Worm (Caenorhabditis elegans): Measurements from ENCODE around the gene T27E4.7.

DNA sequence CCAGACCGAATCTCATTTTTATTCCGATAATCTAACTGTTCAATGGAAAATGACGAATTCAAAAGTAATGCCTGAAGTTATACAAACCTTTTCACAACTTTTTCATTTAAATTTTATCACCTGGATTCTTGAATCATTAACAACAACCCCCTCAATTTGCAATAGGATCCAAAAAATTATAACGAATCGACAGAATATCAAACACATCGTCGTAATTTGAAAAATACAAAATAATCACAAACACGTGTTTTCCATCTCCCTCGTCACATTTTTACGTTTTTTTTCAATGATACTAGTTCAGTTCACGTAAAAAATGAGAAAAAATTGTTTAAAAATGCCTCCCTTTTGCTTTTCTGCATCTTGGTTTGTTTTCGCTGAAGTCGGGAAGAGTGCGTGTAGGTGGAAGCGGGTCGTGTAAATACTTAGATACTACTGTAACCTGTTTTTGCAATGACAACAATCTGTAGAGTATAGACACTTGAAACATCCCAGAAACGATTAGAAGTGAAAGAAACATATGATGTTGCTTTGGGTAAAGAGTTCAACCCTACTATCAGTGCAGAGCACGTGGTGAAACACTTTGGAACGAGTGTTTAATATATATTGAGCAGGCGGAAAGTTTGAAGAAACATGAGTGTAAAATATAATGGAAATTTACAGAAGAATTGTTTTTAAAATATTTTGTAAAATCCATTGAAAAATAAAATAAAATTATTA is 2.6 kb downstream of the T27E4.7 start, which contains the start of gene oac-50:
- no peak for TF ChIP-seq ceh-48 (tag; optimal IDR thresholded peaks at IDR 0.05)
- no peak for TF ChIP-seq C08G9.2 (tag; optimal IDR thresholded peaks at IDR 0.05)
- TF ChIP-seq fkh-10 (GFP tag; optimal IDR thresholded peaks at IDR 0.05), result no peak

Data from whole organism, late embryonic.